Fruit fly (Drosophila melanogaster) whole organism, embryonic: Measurements from ENCODE around the gene CG43799.

Experiments
- Antp ChIP-seq: fragments of 200-800 bp; sonication (Bioruptor generic); optimal IDR thresholded peaks from 3 replicates; lab custom pipeline; 2016; ENCODE audit warnings: missing biosample characterization, missing genetic modification characterization
- B-H1 ChIP-seq: fragments of 200-800 bp; sonication (Bioruptor generic); IDR thresholded peaks from 3 replicates; pipeline ENCODE4 v1.3.6; 2022; ENCODE audit warnings: missing biosample characterization, missing genetic modification characterization
- B-H2 ChIP-seq: fragments of 200-800 bp; sonication (Bioruptor generic); optimal IDR thresholded peaks from 2 replicates; lab custom pipeline; 2018; ENCODE audit warnings: missing biosample characterization, mild to moderate bottlenecking, missing genetic modification characterization
- Bgb ChIP-seq: fragments of 200-800 bp; sonication (Bioruptor generic); IDR thresholded peaks from 2 replicates; pipeline ENCODE4 v1.3.6; 2022; ENCODE audit warnings: missing biosample characterization, missing genetic modification characterization; ENCODE audit not compliant: partially characterized antibody
- CG10209 ChIP-seq: fragments of 200-800 bp; sonication (Bioruptor generic); optimal IDR thresholded peaks from 3 replicates; lab custom pipeline; 2017; ENCODE audit warnings: missing biosample characterization, mild to moderate bottlenecking, missing genetic modification characterization, missing genetic modification reagents
- CG10267 ChIP-seq: fragments of 200-800 bp; sonication (Bioruptor generic); optimal IDR thresholded peaks from 2 replicates; lab custom pipeline; 2018; ENCODE audit warnings: missing biosample characterization, mild to moderate bottlenecking, missing genetic modification characterization, moderate library complexity
- CG10321 ChIP-seq: fragments of 200-800 bp; sonication (Bioruptor generic); IDR thresholded peaks from 2 replicates; pipeline ENCODE4 v1.3.6; 2022; ENCODE audit warnings: missing biosample characterization, missing genetic modification characterization
- CG10565 ChIP-seq: fragments of 200-800 bp; sonication (Bioruptor generic); optimal IDR thresholded peaks from 3 replicates; lab custom pipeline; 2016; ENCODE audit warnings: missing biosample characterization, mild to moderate bottlenecking, missing genetic modification characterization
- CG12744 ChIP-seq: fragments of 200-800 bp; sonication (Bioruptor generic); optimal IDR thresholded peaks from 2 replicates; lab custom pipeline; 2016; ENCODE audit warnings: missing biosample characterization, missing genetic modification characterization
- CG1529 ChIP-seq: fragments of 200-800 bp; sonication (Bioruptor generic); optimal IDR thresholded peaks from 3 replicates; lab custom pipeline; 2018; ENCODE audit warnings: missing biosample characterization, missing genetic modification characterization
- CG17361 ChIP-seq: fragments of 200-800 bp; sonication (Bioruptor generic); IDR thresholded peaks from 3 replicates; pipeline ENCODE4 v1.3.6; 2022; ENCODE audit warnings: missing biosample characterization, missing genetic modification characterization
- CG17802 ChIP-seq: fragments of 200-800 bp; sonication (Bioruptor generic); optimal IDR thresholded peaks from 2 replicates; lab custom pipeline; 2018; ENCODE audit warnings: missing biosample characterization, mild to moderate bottlenecking, missing genetic modification characterization, moderate library complexity
- CG17912 ChIP-seq: fragments of 200-800 bp; sonication (Bioruptor generic); optimal IDR thresholded peaks from 2 replicates; lab custom pipeline; 2018; ENCODE audit warnings: missing biosample characterization, mild to moderate bottlenecking, missing genetic modification characterization
- CG2202 ChIP-seq: fragments of 200-800 bp; sonication (Bioruptor generic); optimal IDR thresholded peaks from 2 replicates; lab custom pipeline; 2018; ENCODE audit warnings: missing biosample characterization, mild to moderate bottlenecking, missing genetic modification characterization
- CG2889 ChIP-seq: fragments of 200-800 bp; sonication (Bioruptor generic); IDR thresholded peaks from 3 replicates; pipeline ENCODE4 v1.3.6; 2022; ENCODE audit warnings: missing biosample characterization, missing genetic modification characterization
- CG30431 ChIP-seq: fragments of 200-800 bp; sonication (Bioruptor generic); optimal IDR thresholded peaks from 2 replicates; lab custom pipeline; 2017; ENCODE audit warnings: missing biosample characterization, missing genetic modification characterization
- CG4820 ChIP-seq: fragments of 200-800 bp; sonication (Bioruptor generic); optimal IDR thresholded peaks from 3 replicates; lab custom pipeline; 2016; ENCODE audit warnings: missing biosample characterization, missing genetic modification characterization
- CG5180 ChIP-seq: fragments of 200-800 bp; sonication (Bioruptor generic); optimal IDR thresholded peaks from 3 replicates; lab custom pipeline; 2017; ENCODE audit warnings: missing biosample characterization, missing genetic modification characterization, mild to moderate bottlenecking, moderate library complexity, missing genetic modification reagents
- CG5245 ChIP-seq: fragments of 200-800 bp; sonication (Bioruptor generic); optimal IDR thresholded peaks from 3 replicates; lab custom pipeline; 2016; ENCODE audit warnings: missing biosample characterization, missing genetic modification characterization
- CG6689 ChIP-seq: fragments of 200-800 bp; sonication (Bioruptor generic); IDR thresholded peaks from 2 replicates; pipeline ENCODE4 v1.3.6; 2022; ENCODE audit warnings: missing biosample characterization, missing genetic modification characterization
- CG6854 ChIP-seq: fragments of 200-800 bp; sonication (Bioruptor generic); optimal IDR thresholded peaks from 3 replicates; lab custom pipeline; 2017; ENCODE audit warnings: missing biosample characterization, mild to moderate bottlenecking, missing genetic modification characterization
- CG8089 ChIP-seq: fragments of 200-800 bp; sonication (Bioruptor generic); optimal IDR thresholded peaks from 3 replicates; lab custom pipeline; 2016; ENCODE audit warnings: missing biosample characterization, missing genetic modification characterization
- CG8924 ChIP-seq: fragments of 200-800 bp; optimal IDR thresholded peaks from 3 replicates; lab custom pipeline; 2019; ENCODE audit warnings: missing biosample characterization, mild to moderate bottlenecking, missing genetic modification characterization, moderate library complexity
- Dp ChIP-seq: fragments of 200-800 bp; sonication (Bioruptor generic); optimal IDR thresholded peaks from 2 replicates; lab custom pipeline; 2018; ENCODE audit warnings: missing biosample characterization, mild to moderate bottlenecking, missing genetic modification characterization, moderate library complexity
- Neu2 ChIP-seq: fragments of 200-800 bp; sonication (Bioruptor generic); optimal IDR thresholded peaks from 3 replicates; lab custom pipeline; 2016; ENCODE audit warnings: missing biosample characterization, missing genetic modification characterization, borderline replicate concordance
- Nf-YC ChIP-seq: fragments of 200-800 bp; optimal IDR thresholded peaks from 3 replicates; lab custom pipeline; 2019; ENCODE audit warnings: missing biosample characterization, mild to moderate bottlenecking, missing genetic modification characterization, moderate library complexity
- Oli ChIP-seq: fragments of 200-800 bp; sonication (Bioruptor generic); optimal IDR thresholded peaks from 2 replicates; lab custom pipeline; 2018; ENCODE audit warnings: missing biosample characterization, mild to moderate bottlenecking, missing genetic modification characterization, moderate library complexity
- Spps ChIP-seq: fragments of 200-800 bp; sonication (Bioruptor generic); optimal IDR thresholded peaks from 2 replicates; lab custom pipeline; 2018; ENCODE audit warnings: missing biosample characterization, mild to moderate bottlenecking, missing genetic modification characterization
- Trl ChIP-seq, 3 experiments: fragments of >200 bp in 2 of 3; fragments of 200-800 bp in 1 of 3; sonication (Bioruptor generic) in 1 of 3; optimal IDR thresholded peaks; 2 replicates in 1 of 3; 3 replicates in 2 of 3; lab custom pipeline; 2016 to 2017; ENCODE audit warnings: missing biosample characterization in 1 of 3, missing genetic modification characterization in 1 of 3
- aop ChIP-seq: fragments of 200-800 bp; sonication (Bioruptor generic); IDR thresholded peaks from 2 replicates; pipeline ENCODE4 v1.3.6; 2022; ENCODE audit warnings: missing biosample characterization, missing genetic modification characterization
- caup ChIP-seq: fragments of 200-800 bp; sonication (Bioruptor generic); optimal IDR thresholded peaks from 3 replicates; lab custom pipeline; 2017; ENCODE audit warnings: missing biosample characterization, mild to moderate bottlenecking, missing genetic modification characterization, moderate library complexity; ENCODE audit not compliant: severe bottlenecking
- dimm ChIP-seq: fragments of 200-800 bp; sonication (Bioruptor generic); IDR thresholded peaks from 2 replicates; pipeline ENCODE4 v1.3.6; 2022; ENCODE audit warnings: missing biosample characterization, missing genetic modification characterization
- fd3F ChIP-seq: fragments of 200-800 bp; sonication (Bioruptor generic); optimal IDR thresholded peaks from 2 replicates; lab custom pipeline; 2018; ENCODE audit warnings: missing biosample characterization, mild to moderate bottlenecking, missing genetic modification characterization, moderate library complexity
- hbn ChIP-seq: fragments of 200-800 bp; sonication (Bioruptor generic); IDR thresholded peaks from 2 replicates; pipeline ENCODE4 v1.3.6; 2022; ENCODE audit warnings: missing biosample characterization, missing genetic modification characterization; ENCODE audit not compliant: partially characterized antibody
- inv ChIP-seq: fragments of 200-800 bp; sonication (Bioruptor generic); IDR thresholded peaks from 2 replicates; pipeline ENCODE4 v1.3.6; 2022; ENCODE audit warnings: missing biosample characterization, missing genetic modification characterization; ENCODE audit not compliant: partially characterized antibody
- kay ChIP-seq: fragments of 200-800 bp; sonication (Bioruptor generic); optimal IDR thresholded peaks from 2 replicates; lab custom pipeline; 2016; ENCODE audit warnings: missing biosample characterization, missing genetic modification characterization
- pan ChIP-seq, 4 experiments: fragments of >200 bp in 3 of 4; fragments of 200-800 bp in 1 of 4; sonication (Bioruptor generic) in 1 of 4; optimal IDR thresholded peaks in 3 of 4; IDR thresholded peaks in 1 of 4; 2 replicates each; pipeline versions ENCODE4 v1.3.6 to Lab custom; 2017 to 2022; ENCODE audit warnings: missing biosample characterization in 2 of 4, missing genetic modification characterization in 2 of 4, mixed read lengths in 1 of 4
- prd ChIP-seq, 3 experiments: fragments of >200 bp in 2 of 3; fragments of 200-800 bp in 1 of 3; sonication (Bioruptor generic) in 1 of 3; optimal IDR thresholded peaks in 2 of 3; IDR thresholded peaks in 1 of 3; 2 replicates in 2 of 3; 3 replicates in 1 of 3; pipeline versions ENCODE4 v1.3.6 to Lab custom; 2017 to 2022; ENCODE audit warnings: missing biosample characterization in 1 of 3, missing genetic modification characterization in 1 of 3
- run ChIP-seq: fragments of 200-800 bp; sonication (Bioruptor generic); optimal IDR thresholded peaks from 3 replicates; lab custom pipeline; 2018; ENCODE audit warnings: missing biosample characterization, mild to moderate bottlenecking, missing genetic modification characterization
- scrt ChIP-seq: fragments of 200-800 bp; sonication (Bioruptor generic); optimal IDR thresholded peaks from 2 replicates; lab custom pipeline; 2018; ENCODE audit warnings: missing biosample characterization, mild to moderate bottlenecking, missing genetic modification characterization, moderate library complexity
- slbo ChIP-seq: fragments of 200-800 bp; sonication (Bioruptor generic); IDR thresholded peaks from 2 replicates; pipeline ENCODE4 v1.3.6; 2022; ENCODE audit warnings: missing biosample characterization, missing genetic modification characterization
- sna ChIP-seq: fragments of 200-800 bp; sonication (Bioruptor generic); IDR thresholded peaks from 2 replicates; pipeline ENCODE4 v1.3.6; 2022; ENCODE audit warnings: missing biosample characterization, missing genetic modification characterization; ENCODE audit not compliant: partially characterized antibody
- tll ChIP-seq, 2 experiments: fragments of 200-800 bp in 1 of 2; fragments of >200 bp in 1 of 2; sonication (Bioruptor generic) in 1 of 2; optimal IDR thresholded peaks; 2 replicates each; lab custom pipeline; 2017 to 2019; ENCODE audit warnings: missing biosample characterization in 2 of 2, missing genetic modification characterization in 2 of 2, mild to moderate bottlenecking in 1 of 2, moderate library complexity in 1 of 2
- tna ChIP-seq: fragments of 200-800 bp; sonication (Bioruptor generic); IDR thresholded peaks from 2 replicates; pipeline ENCODE4 v1.3.6; 2022; ENCODE audit warnings: missing biosample characterization, missing genetic modification characterization; ENCODE audit not compliant: partially characterized antibody
- vvl ChIP-seq: fragments of 200-800 bp; sonication (Bioruptor generic); IDR thresholded peaks from 2 replicates; pipeline ENCODE4 v1.3.6; 2022; ENCODE audit warnings: missing biosample characterization, missing genetic modification characterization
- zf30C ChIP-seq: fragments of 200-800 bp; sonication (Bioruptor generic); optimal IDR thresholded peaks from 3 replicates; lab custom pipeline; 2018; ENCODE audit warnings: missing biosample characterization, mild to moderate bottlenecking, missing genetic modification characterization
- zfh2 ChIP-seq: fragments of 200-800 bp; sonication (Bioruptor generic); optimal IDR thresholded peaks from 2 replicates; lab custom pipeline; 2016; ENCODE audit warnings: missing biosample characterization, missing genetic modification characterization

CG43799 gene

DNA sequence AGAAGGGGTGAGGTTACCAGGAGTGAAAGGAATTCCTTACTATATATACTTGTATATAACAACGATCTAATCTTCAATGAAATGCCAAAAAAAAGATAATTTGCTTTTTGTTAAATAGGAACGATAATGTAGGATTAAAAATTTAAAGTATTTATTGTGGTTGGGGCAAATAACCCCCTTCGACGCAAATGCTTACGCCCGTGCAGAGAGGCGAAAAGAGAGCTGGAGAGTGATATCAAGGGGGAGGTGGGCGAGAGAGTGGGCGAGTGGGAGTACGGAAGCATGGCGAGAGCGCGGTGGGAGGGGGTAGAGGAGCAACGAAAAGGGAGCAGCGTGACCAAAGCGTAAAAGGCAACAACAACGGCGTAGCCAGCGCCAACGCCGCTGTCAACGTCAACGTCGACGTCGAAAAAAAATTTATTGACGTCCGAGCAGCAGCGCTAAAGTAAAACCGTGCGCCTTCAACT lies 39.0 kb upstream of the CG43799 start:
- TF ChIP-seq vvl, result peak; percentile 99
- peak; percentile 98 for TF ChIP-seq CG6689 (GFP tag; lab: Robert Waterston, UW)
- peak; percentile 99 for TF ChIP-seq CG8924 (tag; lab: Kevin White, UChicago)
- TF ChIP-seq Neu2 (GFP tag; lab: Kevin White, UChicago), result peak; percentile 66
- no peak for TF ChIP-seq zf30C
- TF ChIP-seq CG10209 (GFP tag; lab: Kevin White, UChicago), result peak; percentile 98
- TF ChIP-seq CG1529 (GFP tag; lab: Kevin White, UChicago), result peak; percentile 98
- peak; percentile 76 for TF ChIP-seq CG10565 (GFP tag; lab: Kevin White, UChicago)
- peak; percentile 96 for TF ChIP-seq CG30431 (GFP tag; lab: Kevin White, UChicago)
- peak; percentile 91 for TF ChIP-seq Spps (tag; lab: Kevin White, UChicago)
- peak; percentile 95 for TF ChIP-seq CG17912 (GFP tag; lab: Kevin White, UChicago)
- peak; percentile 90 for TF ChIP-seq Antp (GFP tag; lab: Kevin White, UChicago)
- peak; percentile 96 for TF ChIP-seq CG5245 (GFP tag; lab: Kevin White, UChicago)
- TF ChIP-seq pan (optimal IDR thresholded peaks at IDR 0.05; lab: Kevin White, UChicago), result no peak
- TF ChIP-seq pan (GFP tag; optimal IDR thresholded peaks at IDR 0.05 in 1 of 2, IDR thresholded peaks at IDR 0.05 in 1 of 2), result peak in 1 of 2 experiments; percentile 99
- TF ChIP-seq scrt (GFP tag; lab: Kevin White, UChicago), result peak; percentile 99
- no peak; the same call in 1 of the 2 replicates for TF ChIP-seq Bgb (GFP tag; lab: Robert Waterston, UW)
- TF ChIP-seq Dp (GFP tag; lab: Kevin White, UChicago), result peak; percentile 30
- peak; percentile 91 for TF ChIP-seq dimm (GFP tag; lab: Robert Waterston, UW)
- peak; percentile 97 for TF ChIP-seq CG12744 (GFP tag; lab: Kevin White, UChicago)
- peak; percentile 83 to 88 for TF ChIP-seq Trl (optimal IDR thresholded peaks at IDR 0.05; lab: Kevin White, UChicago)
- peak; percentile 92 for TF ChIP-seq Trl (GFP tag; optimal IDR thresholded peaks at IDR 0.05; lab: Kevin White, UChicago)
- TF ChIP-seq CG2202 (tag; lab: Kevin White, UChicago), result peak; percentile 96
- TF ChIP-seq B-H1 (GFP tag; lab: Robert Waterston, UW), result peak; percentile 97
- TF ChIP-seq CG17802 (tag; lab: Kevin White, UChicago), result peak; percentile 83
- TF ChIP-seq kay (GFP tag; lab: Kevin White, UChicago), result peak; percentile 96
- peak; percentile 94 for TF ChIP-seq CG10267
- peak; percentile 98 for TF ChIP-seq B-H2
- no peak for TF ChIP-seq prd (optimal IDR thresholded peaks at IDR 0.05; lab: Kevin White, UChicago)
- peak; percentile 99 for TF ChIP-seq prd (GFP tag; IDR thresholded peaks at IDR 0.05; lab: Robert Waterston, UW)
- 0 out of 2 replicates have a peak, but pooled peaks have one; percentile 76 for TF ChIP-seq aop (GFP tag; lab: Robert Waterston, UW)
- TF ChIP-seq CG6854 (GFP tag; lab: Kevin White, UChicago), result peak; percentile 97
- TF ChIP-seq Nf-YC (tag; lab: Kevin White, UChicago), result peak; percentile 92
- TF ChIP-seq slbo (GFP tag; lab: Robert Waterston, UW), result peak; percentile 98
- peak; percentile 99 for TF ChIP-seq Oli (tag; lab: Kevin White, UChicago)
- no peak for TF ChIP-seq inv
- TF ChIP-seq caup (GFP tag; lab: Kevin White, UChicago), result peak; percentile 98
- TF ChIP-seq run (tag; lab: Kevin White, UChicago), result peak; percentile 98
- TF ChIP-seq CG8089 (GFP tag; lab: Kevin White, UChicago), result peak; percentile 94
- TF ChIP-seq sna (GFP tag; lab: Robert Waterston, UW), result no peak
- peak; percentile 93; the same call in 2 of the 3 replicates for TF ChIP-seq CG2889 (GFP tag; lab: Robert Waterston, UW)
- TF ChIP-seq tll (GFP tag; optimal IDR thresholded peaks at IDR 0.05; lab: Kevin White, UChicago), result no peak
- peak; percentile 84 for TF ChIP-seq CG10321 (GFP tag; lab: Robert Waterston, UW)
- TF ChIP-seq CG17361, result peak; percentile 98
- peak; percentile 92 for TF ChIP-seq CG5180 (GFP tag; lab: Kevin White, UChicago)
- peak; percentile 96 for TF ChIP-seq CG4820 (GFP tag; lab: Kevin White, UChicago)
- peak; percentile 96 for TF ChIP-seq zfh2 (GFP tag; lab: Kevin White, UChicago)
- TF ChIP-seq tna, result no peak
- no peak; the same call in 1 of the 2 replicates for TF ChIP-seq hbn
- peak; percentile 96 for TF ChIP-seq fd3F
